Worm (Caenorhabditis elegans) whole organism, L4/young adult: ENCODE results near the gene C04E12.5.

Experiments
- dao-5 ChIP-seq: sonication (generic microtip); optimal IDR thresholded peaks from 2 replicates; lab custom pipeline; 2016; ENCODE audit warnings: missing genotype, missing genetic modification characterization, moderate library complexity, missing compliant biosample characterization
- him-1 ChIP-seq: sonication (generic microtip); optimal IDR thresholded peaks from 2 replicates; lab custom pipeline; 2016; ENCODE audit warnings: missing genotype, missing genetic modification reagents, missing genetic modification characterization, missing compliant biosample characterization

- TF ChIP-seq him-1 (tag; lab: Kevin White, UChicago) (no peak), dao-5 (no peak)
Observed at ce11 chrV:3324178-3324577, 34.2 kb upstream of the C04E12.5 start, which contains the start of gene C17B7.8.
